Worm (Caenorhabditis elegans) whole organism, L4 larva: ENCODE data around the gene srg-17.

ENCODE experiments used
- F10B5.3 ChIP-seq: sonication (generic microtip); optimal IDR thresholded peaks from 2 replicates; lab custom pipeline; 2016; ENCODE audit warnings: mild to moderate bottlenecking, missing genetic modification characterization, missing compliant biosample characterization
- F26F4.8 ChIP-seq: fragments of 200-800 bp; sonication (Bioruptor generic); conservative IDR thresholded peaks from 2 replicates; pipeline ENCODE4 v1.3.6; 2022; ENCODE audit warnings: missing genetic modification characterization, missing compliant biosample characterization
- F44E2.7 ChIP-seq: fragments of 200-800 bp; sonication (Bioruptor generic); IDR thresholded peaks from 2 replicates; pipeline ENCODE4 v2.1.2; 2022; ENCODE audit warnings: missing genetic modification characterization, missing compliant biosample characterization
- T26A8.4 ChIP-seq: fragments of 200-800 bp; sonication (Bioruptor generic); IDR thresholded peaks from 2 replicates; pipeline ENCODE4 v1.3.6; 2022; ENCODE audit warnings: missing genetic modification characterization, missing compliant biosample characterization
- Y105C5A.15 ChIP-seq: fragments of 200-800 bp; sonication (Bioruptor generic); IDR thresholded peaks from 2 replicates; pipeline ENCODE4 v1.3.6; 2022; ENCODE audit warnings: missing genetic modification characterization, missing compliant biosample characterization
- Y75B8A.6 ChIP-seq: fragments of 200-800 bp; sonication (Bioruptor generic); IDR thresholded peaks from 2 replicates; pipeline ENCODE4 v1.3.6; 2022; ENCODE audit warnings: missing genetic modification reagents, missing genetic modification characterization, missing compliant biosample characterization
- ZK337.2 ChIP-seq: fragments of 200-800 bp; sonication (Bioruptor generic); IDR thresholded peaks from 2 replicates; pipeline ENCODE4 v1.3.6; 2022; ENCODE audit warnings: missing genetic modification reagents, missing genetic modification characterization, missing compliant biosample characterization
- attf-4 ChIP-seq: sonication (generic microtip); optimal IDR thresholded peaks from 3 replicates; lab custom pipeline; 2017; ENCODE audit warnings: missing biosample characterization, missing genetic modification characterization
- ceh-20 ChIP-seq: fragments of 200-800 bp; sonication (Bioruptor generic); IDR thresholded peaks from 2 replicates; pipeline ENCODE4 v1.3.6; 2022; ENCODE audit warnings: missing genetic modification reagents, missing genetic modification characterization, missing compliant biosample characterization
- ceh-32 ChIP-seq: sonication (generic microtip); optimal IDR thresholded peaks from 2 replicates; lab custom pipeline; 2016; ENCODE audit warnings: mild to moderate bottlenecking, missing genetic modification characterization, missing compliant biosample characterization; ENCODE audit not compliant: poor library complexity
- ces-1 ChIP-seq: fragments of 150-350 bp; sonication (generic microtip); optimal IDR thresholded peaks from 4 replicates; lab custom pipeline; 2014; ENCODE audit warnings: missing biosample characterization, missing genetic modification reagents, missing genetic modification characterization
- ctbp-1 ChIP-seq: fragments of 200-800 bp; sonication (Bioruptor generic); IDR thresholded peaks from 2 replicates; pipeline ENCODE4 v1.3.6; 2022; ENCODE audit warnings: missing genetic modification reagents, missing genetic modification characterization, missing compliant biosample characterization
- daf-12 ChIP-seq: fragments of 150-350 bp; optimal IDR thresholded peaks from 2 replicates; lab custom pipeline; 2014; ENCODE audit warnings: missing biosample characterization, missing genetic modification reagents, missing genetic modification characterization
- daf-16 ChIP-seq, 3 experiments: sonication (generic microtip); optimal IDR thresholded peaks; 2 replicates each; lab custom pipeline; 2016 to 2017; ENCODE audit warnings: missing genetic modification characterization in 3 of 3, missing genetic modification reagents in 3 of 3, mild to moderate bottlenecking in 2 of 3, missing compliant biosample characterization in 2 of 3, missing biosample characterization in 1 of 3, moderate library complexity in 1 of 3
- dmd-6 ChIP-seq: fragments of 200-800 bp; sonication (Bioruptor generic); IDR thresholded peaks from 2 replicates; pipeline ENCODE4 v1.3.6; 2022; ENCODE audit warnings: missing genetic modification reagents, missing genetic modification characterization, missing compliant biosample characterization
- dmd-9 ChIP-seq: fragments of 200-800 bp; sonication (Bioruptor generic); IDR thresholded peaks from 2 replicates; pipeline ENCODE4 v1.3.6; 2022; ENCODE audit warnings: missing genetic modification reagents, missing genetic modification characterization, missing compliant biosample characterization
- dve-1 ChIP-seq: sonication (generic microtip); optimal IDR thresholded peaks from 2 replicates; lab custom pipeline; 2017; ENCODE audit warnings: antibody characterized with exemption, mild to moderate bottlenecking, missing genetic modification characterization, missing compliant biosample characterization; ENCODE audit not compliant: insufficient read depth
- fkh-10 ChIP-seq: fragments of 150-350 bp; optimal IDR thresholded peaks from 2 replicates; lab custom pipeline; 2014; ENCODE audit warnings: missing biosample characterization, missing genetic modification reagents, missing genetic modification characterization
- hmg-1.1 ChIP-seq: fragments of 200-800 bp; sonication (Bioruptor generic); IDR thresholded peaks from 2 replicates; pipeline ENCODE4 v1.3.6; 2022; ENCODE audit warnings: missing genetic modification reagents, missing genetic modification characterization, missing compliant biosample characterization
- lin-13 ChIP-seq: fragments of 150-350 bp; optimal IDR thresholded peaks from 2 replicates; lab custom pipeline; 2014; ENCODE audit warnings: missing biosample characterization, missing genetic modification reagents, missing genetic modification characterization
- lin-38 ChIP-seq: fragments of 200-800 bp; sonication (Bioruptor generic); IDR thresholded peaks from 2 replicates; pipeline ENCODE4 v1.3.6; 2022; ENCODE audit warnings: missing genetic modification reagents, missing genetic modification characterization, missing compliant biosample characterization
- madf-9 ChIP-seq: fragments of 200-800 bp; sonication (Bioruptor generic); conservative IDR thresholded peaks from 2 replicates; pipeline ENCODE4 v1.3.6; 2022; ENCODE audit warnings: missing genetic modification reagents, missing genetic modification characterization, missing compliant biosample characterization
- mdl-1 ChIP-seq, 2 experiments: fragments of 150-350 bp in 1 of 2; sonication (generic microtip) in 1 of 2; optimal IDR thresholded peaks; 2 replicates each; lab custom pipeline; 2014 to 2017; ENCODE audit warnings: missing biosample characterization in 2 of 2, missing genetic modification characterization in 2 of 2
- mep-1 ChIP-seq: fragments of 150-350 bp; sonication (generic microtip); optimal IDR thresholded peaks from 3 replicates; lab custom pipeline; 2014; ENCODE audit warnings: missing biosample characterization, missing genetic modification characterization
- mxl-2 ChIP-seq: fragments of 200-800 bp; sonication (Bioruptor generic); conservative IDR thresholded peaks from 2 replicates; pipeline ENCODE4 v1.3.6; 2022; ENCODE audit warnings: missing genetic modification reagents, missing genetic modification characterization, missing compliant biosample characterization
- nhr-10 ChIP-seq: fragments of 150-350 bp; optimal IDR thresholded peaks from 2 replicates; lab custom pipeline; 2014; ENCODE audit warnings: missing biosample characterization, missing genetic modification characterization
- nhr-237 ChIP-seq: sonication (generic microtip); optimal IDR thresholded peaks from 2 replicates; lab custom pipeline; 2017; ENCODE audit warnings: missing biosample characterization, missing genetic modification characterization
- nhr-41 ChIP-seq: fragments of 200-800 bp; sonication (Bioruptor generic); IDR thresholded peaks from 2 replicates; pipeline ENCODE4 v1.3.6; 2022; ENCODE audit warnings: missing genetic modification reagents, missing genetic modification characterization, missing compliant biosample characterization
- nhr-76 ChIP-seq: fragments of 150-350 bp; optimal IDR thresholded peaks from 2 replicates; lab custom pipeline; 2014; ENCODE audit warnings: missing biosample characterization, missing genetic modification characterization
- pha-4 ChIP-seq, 2 experiments: fragments of 150-350 bp in 1 of 2; fragments of 200-800 bp in 1 of 2; sonication (Bioruptor generic) in 1 of 2; IDR thresholded peaks in 1 of 2; optimal IDR thresholded peaks in 1 of 2; 2 replicates each; pipeline versions ENCODE4 v1.3.6 to Lab custom; 2014 to 2022; ENCODE audit warnings: missing genetic modification characterization in 2 of 2, missing genetic modification reagents in 2 of 2, missing biosample characterization in 1 of 2, missing compliant biosample characterization in 1 of 2
- php-3 ChIP-seq: fragments of 200-800 bp; sonication (Bioruptor generic); IDR thresholded peaks from 2 replicates; pipeline ENCODE4 v1.3.6; 2022; ENCODE audit warnings: missing genetic modification reagents, missing genetic modification characterization, missing compliant biosample characterization
- pqm-1 ChIP-seq: sonication (generic microtip); optimal IDR thresholded peaks from 2 replicates; lab custom pipeline; 2017; ENCODE audit warnings: missing biosample characterization, missing genetic modification characterization
- set-16 ChIP-seq: fragments of 200-800 bp; sonication (Bioruptor generic); IDR thresholded peaks from 2 replicates; pipeline ENCODE4 v1.3.6; 2022; ENCODE audit warnings: missing genetic modification reagents, missing genetic modification characterization, missing compliant biosample characterization
- snpc-1.2 ChIP-seq: fragments of 200-800 bp; sonication (Bioruptor generic); IDR thresholded peaks from 2 replicates; pipeline ENCODE4 v1.3.6; 2022; ENCODE audit warnings: missing genetic modification reagents, missing genetic modification characterization, missing compliant biosample characterization
- spr-3 ChIP-seq: fragments of 200-800 bp; sonication (Bioruptor generic); optimal IDR thresholded peaks from 2 replicates; lab custom pipeline; 2018; ENCODE audit warnings: mild to moderate bottlenecking, missing genetic modification characterization, missing compliant biosample characterization
- zfp-3 ChIP-seq: fragments of 200-800 bp; sonication (Bioruptor generic); conservative IDR thresholded peaks from 2 replicates; pipeline ENCODE4 v1.3.6; 2022; ENCODE audit warnings: missing genetic modification reagents, missing genetic modification characterization, missing compliant biosample characterization
- zip-11 ChIP-seq: fragments of 200-800 bp; sonication (Bioruptor generic); IDR thresholded peaks from 2 replicates; pipeline ENCODE4 v1.3.6; 2022; ENCODE audit warnings: missing genetic modification characterization, missing compliant biosample characterization
- zip-2 ChIP-seq: fragments of 150-350 bp; optimal IDR thresholded peaks from 2 replicates; lab custom pipeline; 2014; ENCODE audit warnings: missing biosample characterization, missing genetic modification characterization

The srg-17 gene

ce11 chrII:12485060-12485459, 11.6 kb downstream of the srg-17 start, which contains the start of gene F15A4.10:
TSS of gene F15A4.10 (minus strand) at chrII:12485160.
- no peak for TF ChIP-seq ceh-32
- 0 out of 2 replicates have a peak, but pooled peaks have one; percentile 0 for TF ChIP-seq set-16 (GFP tag; lab: Robert Waterston, UW)
- TF ChIP-seq, all 104 proteins: peak for 1

ce11 chrII:12488810-12489209, 15.3 kb downstream of the srg-17 start:
- TF ChIP-seq nhr-10 (tag; lab: Kevin White, UChicago) (no peak), dmd-6 (GFP tag; lab: Robert Waterston, UW) (no peak), mdl-1 (tag; optimal IDR thresholded peaks at IDR 0.05; lab: Kevin White, UChicago) (no peak), set-16 (GFP tag; lab: Robert Waterston, UW) (no peak)
- TF ChIP-seq, all 104 proteins: peak for 0

- TF ChIP-seq nhr-237 (tag; lab: Kevin White, UChicago) (no peak), spr-3 (GFP tag; lab: Kevin White, UChicago) (no peak), lin-13 (GFP tag; lab: Kevin White, UChicago) (no peak), set-16 (GFP tag; lab: Robert Waterston, UW) (no peak), F10B5.3 (tag; lab: Kevin White, UChicago) (no peak)
- TF ChIP-seq, all 104 proteins: peak for 0
Measured at ce11 chrII:12489903-12490302, 16.4 kb downstream of the srg-17 start, which contains the start of gene T21B4.15. TSS of gene T21B4.15 (plus strand) at chrII:12490203.

ce11 chrII:12491936-12492335, 18.4 kb downstream of the srg-17 start, which contains the start of gene srz-6:
TSS of gene srz-6 (plus strand) at chrII:12492236.
- no peak for TF ChIP-seq nhr-41
- no peak for TF ChIP-seq hmg-1.1
- TF ChIP-seq nhr-10 (tag; lab: Kevin White, UChicago), result no peak
- no peak for TF ChIP-seq lin-38 (GFP tag; lab: Robert Waterston, UW)
- TF ChIP-seq php-3 (GFP tag; lab: Robert Waterston, UW), result no peak
- TF ChIP-seq mep-1 (tag; lab: Kevin White, UChicago), result no peak
- TF ChIP-seq F26F4.8 (GFP tag; lab: Robert Waterston, UW), result no peak
- TF ChIP-seq zfp-3, result no peak
- no peak for TF ChIP-seq attf-4 (tag; lab: Kevin White, UChicago)
- TF ChIP-seq fkh-10 (GFP tag; lab: Kevin White, UChicago), result no peak

- TF ChIP-seq F44E2.7 (GFP tag; lab: Robert Waterston, UW), result no peak
- TF ChIP-seq ctbp-1 (GFP tag; lab: Robert Waterston, UW), result no peak
- TF ChIP-seq pqm-1, result no peak
- 0 out of 2 replicates have a peak, but pooled peaks have one; percentile 49 for TF ChIP-seq pha-4 (GFP tag; IDR thresholded peaks at IDR 0.05; lab: Robert Waterston, UW)
- TF ChIP-seq pha-4 (tag; optimal IDR thresholded peaks at IDR 0.05; lab: Kevin White, UChicago), result no peak
- TF ChIP-seq set-16 (GFP tag; lab: Robert Waterston, UW), result peak; percentile 98
Measured at ce11 chrII:12494067-12494477, 20.6 kb downstream of the srg-17 start.

- TF ChIP-seq php-3 (GFP tag; lab: Robert Waterston, UW), result peak; percentile 84
- TF ChIP-seq nhr-41, result peak; percentile 94
- TF ChIP-seq daf-16 (GFP tag; optimal IDR thresholded peaks at IDR 0.05; lab: Kevin White, UChicago), result peak; percentile 14 to 86
- TF ChIP-seq daf-16 (tag; optimal IDR thresholded peaks at IDR 0.05; lab: Kevin White, UChicago), result peak; percentile 57
- peak; percentile 73; the same call in 1 of the 2 replicates for TF ChIP-seq Y75B8A.6 (GFP tag; lab: Robert Waterston, UW)
- no peak for TF ChIP-seq dve-1 (tag; lab: Kevin White, UChicago)
- peak; percentile 88 for TF ChIP-seq snpc-1.2 (GFP tag; lab: Robert Waterston, UW)
- TF ChIP-seq T26A8.4 (GFP tag; lab: Robert Waterston, UW), result peak; percentile 92
- TF ChIP-seq daf-12 (tag; lab: Kevin White, UChicago), result no peak
- peak; percentile 93 for TF ChIP-seq ZK337.2 (GFP tag; lab: Robert Waterston, UW)
- TF ChIP-seq madf-9, result peak; percentile 87
- TF ChIP-seq zip-2 (tag; lab: Kevin White, UChicago), result peak; percentile 60
- TF ChIP-seq mxl-2, result peak; percentile 73
- peak; percentile 73 for TF ChIP-seq zfp-3
- TF ChIP-seq Y105C5A.15, result peak; percentile 90; the same call in 1 of the 2 replicates
- TF ChIP-seq dmd-6 (GFP tag; lab: Robert Waterston, UW), result peak; percentile 79
- peak; percentile 78 for TF ChIP-seq ceh-20
- 0 out of 2 replicates have a peak, but pooled peaks have one; percentile 53 for TF ChIP-seq zip-11
- TF ChIP-seq ceh-32, result peak; percentile 2
- no peak for TF ChIP-seq ces-1
- TF ChIP-seq nhr-76 (tag; lab: Kevin White, UChicago), result no peak
- peak; percentile 87 for TF ChIP-seq dmd-9 (GFP tag; lab: Robert Waterston, UW)
Measured at ce11 chrII:12494556-12495131, 21.1 kb downstream of the srg-17 start, which contains the start of gene col-85. TSS of gene col-85 (minus strand) at chrII:12495095.
